Fruit fly (Drosophila melanogaster) whole organism, adult: ENCODE results near the gene spas.

Experiments
- CG11617 ChIP-seq: fragments of 200-800 bp; sonication (Bioruptor generic); optimal IDR thresholded peaks from 2 replicates; lab custom pipeline; 2017; ENCODE audit warnings: mild to moderate bottlenecking, missing biosample characterization, missing genetic modification reagents, missing genetic modification characterization
- CG33017 ChIP-seq: fragments of 200-800 bp; sonication (Bioruptor generic); optimal IDR thresholded peaks from 2 replicates; lab custom pipeline; 2018; ENCODE audit warnings: missing biosample characterization, mild to moderate bottlenecking, missing genetic modification characterization, moderate library complexity
- CG5204 ChIP-seq: fragments of 200-800 bp; sonication (Bioruptor generic); optimal IDR thresholded peaks from 2 replicates; lab custom pipeline; 2016; ENCODE audit warnings: missing biosample characterization, missing genetic modification characterization
- CG7045 ChIP-seq: fragments of 200-800 bp; sonication (Bioruptor generic); optimal IDR thresholded peaks from 2 replicates; lab custom pipeline; 2017; ENCODE audit warnings: missing biosample characterization, mild to moderate bottlenecking, missing genetic modification characterization
- CG7101 ChIP-seq: fragments of 200-800 bp; sonication (Bioruptor generic); optimal IDR thresholded peaks from 2 replicates; lab custom pipeline; 2018; ENCODE audit warnings: missing biosample characterization, mild to moderate bottlenecking, missing genetic modification characterization, moderate library complexity
- cic ChIP-seq: fragments of 200-800 bp; sonication (Bioruptor generic); optimal IDR thresholded peaks from 2 replicates; lab custom pipeline; 2017; ENCODE audit warnings: missing biosample characterization, mild to moderate bottlenecking, missing genetic modification characterization, moderate library complexity
- kay ChIP-seq: fragments of 200-800 bp; sonication (Bioruptor generic); peaks from one replicate; lab custom pipeline; 2016; ENCODE audit warnings: missing biosample characterization, missing genetic modification characterization, borderline replicate concordance
- pad ChIP-seq: fragments of 200-800 bp; sonication (Bioruptor generic); optimal IDR thresholded peaks from 3 replicates; lab custom pipeline; 2017; ENCODE audit warnings: missing biosample characterization, missing genetic modification characterization, mild to moderate bottlenecking, moderate library complexity, missing genetic modification reagents
- tj ChIP-seq: fragments of 200-800 bp; sonication (Bioruptor generic); optimal IDR thresholded peaks from 3 replicates; lab custom pipeline; 2017; ENCODE audit warnings: missing biosample characterization, mild to moderate bottlenecking, missing genetic modification characterization, moderate library complexity

- TF ChIP-seq pad (GFP tag; lab: Kevin White, UChicago) (no peak), CG7045 (GFP tag; lab: Kevin White, UChicago) (no peak), CG11617 (no peak), kay (peak; percentile 83), tj (GFP tag; lab: Kevin White, UChicago) (no peak), cic (GFP tag; lab: Kevin White, UChicago) (peak; percentile 89), CG5204 (GFP tag; lab: Kevin White, UChicago) (no peak), CG33017 (tag; lab: Kevin White, UChicago) (no peak), CG7101 (tag; lab: Kevin White, UChicago) (no peak)
Observed at dm6 chr3R:24084975-24085374, 47.0 kb downstream of the spas start.
